Fruit fly (Drosophila melanogaster) whole organism, embryonic: Measurements from ENCODE around the gene CG32462.

ENCODE experiments used
- BtbVII ChIP-seq: fragments of 200-800 bp; sonication (Bioruptor generic); optimal IDR thresholded peaks from 3 replicates; lab custom pipeline; 2017; ENCODE audit warnings: missing biosample characterization, mild to moderate bottlenecking, missing genetic modification characterization
- CG10979 ChIP-seq: fragments of 200-800 bp; sonication (Bioruptor generic); optimal IDR thresholded peaks from 2 replicates; lab custom pipeline; 2018; ENCODE audit warnings: missing biosample characterization, mild to moderate bottlenecking, missing genetic modification characterization, moderate library complexity
- CG11456 ChIP-seq: fragments of 200-800 bp; sonication (Bioruptor generic); IDR thresholded peaks from 3 replicates; pipeline ENCODE4 v1.3.6; 2022; ENCODE audit warnings: missing biosample characterization, missing genetic modification characterization
- CG11695 ChIP-seq: fragments of 200-800 bp; sonication (Bioruptor generic); IDR thresholded peaks from 3 replicates; pipeline ENCODE4 v1.3.6; 2022; ENCODE audit warnings: missing biosample characterization, missing genetic modification characterization
- CG12236 ChIP-seq: fragments of 200-800 bp; sonication (Bioruptor generic); optimal IDR thresholded peaks from 2 replicates; lab custom pipeline; 2016; ENCODE audit warnings: missing biosample characterization, missing genetic modification characterization
- CG15514 ChIP-seq: fragments of 200-800 bp; sonication (Bioruptor generic); optimal IDR thresholded peaks from 3 replicates; lab custom pipeline; 2017; ENCODE audit warnings: missing biosample characterization, missing genetic modification characterization, mild to moderate bottlenecking, moderate library complexity, missing genetic modification reagents
- CG1792 ChIP-seq: fragments of 200-800 bp; sonication (Bioruptor generic); optimal IDR thresholded peaks from 2 replicates; lab custom pipeline; 2016; ENCODE audit warnings: missing biosample characterization, missing genetic modification characterization
- CG30020 ChIP-seq: fragments of 200-800 bp; optimal IDR thresholded peaks from 2 replicates; lab custom pipeline; 2019; ENCODE audit warnings: missing biosample characterization, mild to moderate bottlenecking, missing genetic modification characterization, moderate library complexity
- CG3163 ChIP-seq: fragments of 200-800 bp; sonication (Bioruptor generic); optimal IDR thresholded peaks from 3 replicates; lab custom pipeline; 2016; ENCODE audit warnings: missing biosample characterization, missing genetic modification characterization
- CG32767 ChIP-seq: fragments of 200-800 bp; sonication (Bioruptor generic); IDR thresholded peaks from 2 replicates; pipeline ENCODE4 v1.3.6; 2022; ENCODE audit warnings: missing biosample characterization, missing genetic modification characterization
- CG3407 ChIP-seq: fragments of 200-800 bp; sonication (Bioruptor generic); optimal IDR thresholded peaks from 2 replicates; lab custom pipeline; 2018; ENCODE audit warnings: missing biosample characterization, mild to moderate bottlenecking, missing genetic modification characterization
- CG34224 ChIP-seq: fragments of 200-800 bp; sonication (Bioruptor generic); IDR thresholded peaks from 3 replicates; pipeline ENCODE4 v1.3.6; 2022; ENCODE audit warnings: missing biosample characterization, missing genetic modification characterization; ENCODE audit not compliant: partially characterized antibody
- CG6175 ChIP-seq: fragments of 200-800 bp; sonication (Bioruptor generic); IDR thresholded peaks from 3 replicates; pipeline ENCODE4 v1.3.6; 2022; ENCODE audit warnings: missing biosample characterization, missing genetic modification characterization
- CG6254 ChIP-seq: fragments of 200-800 bp; sonication (Bioruptor generic); optimal IDR thresholded peaks from 3 replicates; lab custom pipeline; 2017; ENCODE audit warnings: mild to moderate bottlenecking, missing biosample characterization, missing genetic modification reagents, missing genetic modification characterization
- CG9932 ChIP-seq: fragments of 200-800 bp; sonication (Bioruptor generic); IDR thresholded peaks from 2 replicates; pipeline ENCODE4 v1.3.6; 2022; ENCODE audit warnings: missing biosample characterization, missing genetic modification characterization
- Camta ChIP-seq: fragments of 200-800 bp; sonication (Bioruptor generic); optimal IDR thresholded peaks from 2 replicates; lab custom pipeline; 2016; ENCODE audit warnings: missing biosample characterization, missing genetic modification characterization
- E2f1 ChIP-seq: fragments of 200-800 bp; sonication (Bioruptor generic); IDR thresholded peaks from 2 replicates; pipeline ENCODE4 v1.3.6; 2022; ENCODE audit warnings: missing biosample characterization, missing genetic modification characterization
- HHEX ChIP-seq: fragments of 200-800 bp; sonication (Bioruptor generic); optimal IDR thresholded peaks from 3 replicates; lab custom pipeline; 2017; ENCODE audit warnings: missing biosample characterization, mild to moderate bottlenecking, missing genetic modification characterization, missing genetic modification reagents
- Hmr ChIP-seq: fragments of 200-800 bp; sonication (Bioruptor generic); optimal IDR thresholded peaks from 3 replicates; lab custom pipeline; 2017; ENCODE audit warnings: mild to moderate bottlenecking, missing biosample characterization, missing genetic modification reagents, missing genetic modification characterization
- MBD-R2 ChIP-seq: fragments of 200-800 bp; sonication (Bioruptor generic); IDR thresholded peaks from 2 replicates; pipeline ENCODE4 v1.3.6; 2022; ENCODE audit warnings: missing biosample characterization, missing genetic modification characterization
- Med ChIP-seq: fragments of 200-800 bp; sonication (Bioruptor generic); peaks from one replicate; lab custom pipeline; 2016; ENCODE audit warnings: missing biosample characterization, missing genetic modification characterization, mild to moderate bottlenecking, inconsistent platforms, moderate library complexity
- Meics ChIP-seq: fragments of 200-800 bp; sonication (Bioruptor generic); optimal IDR thresholded peaks from 2 replicates; lab custom pipeline; 2017; ENCODE audit warnings: missing biosample characterization, mild to moderate bottlenecking, missing genetic modification characterization
- Pdp1 ChIP-seq, 2 experiments: fragments of 200-800 bp; sonication (Bioruptor generic); optimal IDR thresholded peaks; 3 replicates each; lab custom pipeline; 2016; ENCODE audit warnings: missing biosample characterization in 2 of 2, missing genetic modification characterization in 2 of 2, mild to moderate bottlenecking in 1 of 2, moderate library complexity in 1 of 2
- abd-A ChIP-seq: fragments of 200-800 bp; sonication (Bioruptor generic); optimal IDR thresholded peaks from 3 replicates; lab custom pipeline; 2019; ENCODE audit warnings: missing biosample characterization, mild to moderate bottlenecking, missing genetic modification characterization, moderate library complexity
- amos ChIP-seq: fragments of 200-800 bp; sonication (Bioruptor generic); IDR thresholded peaks from 2 replicates; pipeline ENCODE4 v1.3.6; 2022; ENCODE audit warnings: missing biosample characterization, missing genetic modification characterization; ENCODE audit not compliant: partially characterized antibody
- bsh ChIP-seq, 2 experiments: fragments of 200-800 bp; sonication (Bioruptor generic); optimal IDR thresholded peaks; 2 replicates each; lab custom pipeline; 2017 to 2018; ENCODE audit warnings: mild to moderate bottlenecking in 2 of 2, missing biosample characterization in 2 of 2, missing genetic modification characterization in 2 of 2, moderate library complexity in 1 of 2
- corto ChIP-seq: fragments of 200-800 bp; sonication (Bioruptor generic); optimal IDR thresholded peaks from 2 replicates; lab custom pipeline; 2016; ENCODE audit warnings: missing biosample characterization, mild to moderate bottlenecking, missing genetic modification characterization, moderate library complexity
- dan ChIP-seq: fragments of 200-800 bp; sonication (Bioruptor generic); IDR thresholded peaks from 2 replicates; pipeline ENCODE4 v1.3.6; 2022; ENCODE audit warnings: missing biosample characterization, missing genetic modification characterization
- ewg ChIP-seq: fragments of 200-800 bp; sonication (Bioruptor generic); optimal IDR thresholded peaks from 3 replicates; lab custom pipeline; 2017; ENCODE audit warnings: mild to moderate bottlenecking, missing biosample characterization, missing genetic modification reagents, missing genetic modification characterization
- gsb ChIP-seq: fragments of 200-800 bp; sonication (Bioruptor generic); IDR thresholded peaks from 2 replicates; pipeline ENCODE4 v1.3.6; 2022; ENCODE audit warnings: missing biosample characterization, missing genetic modification characterization
- lbe ChIP-seq: fragments of 200-800 bp; sonication (Bioruptor generic); optimal IDR thresholded peaks from 2 replicates; lab custom pipeline; 2016; ENCODE audit warnings: missing biosample characterization, mild to moderate bottlenecking, missing genetic modification characterization
- lmd ChIP-seq: fragments of 200-800 bp; sonication (Bioruptor generic); IDR thresholded peaks from 2 replicates; pipeline ENCODE4 v1.3.6; 2022; ENCODE audit warnings: missing biosample characterization, missing genetic modification characterization
- mirr ChIP-seq: fragments of 200-800 bp; sonication (Bioruptor generic); optimal IDR thresholded peaks from 3 replicates; lab custom pipeline; 2018; ENCODE audit warnings: missing biosample characterization, mild to moderate bottlenecking, missing genetic modification characterization
- nau ChIP-seq: fragments of 200-800 bp; sonication (Bioruptor generic); optimal IDR thresholded peaks from 3 replicates; lab custom pipeline; 2017; ENCODE audit warnings: missing biosample characterization, mild to moderate bottlenecking, missing genetic modification characterization, missing genetic modification reagents
- nerfin-1 ChIP-seq: fragments of 200-800 bp; sonication (Bioruptor generic); optimal IDR thresholded peaks from 3 replicates; lab custom pipeline; 2019; ENCODE audit warnings: missing biosample characterization, mild to moderate bottlenecking, missing genetic modification characterization, moderate library complexity
- ro ChIP-seq: fragments of 200-800 bp; sonication (Bioruptor generic); IDR thresholded peaks from 2 replicates; pipeline ENCODE4 v1.3.6; 2022; ENCODE audit warnings: missing biosample characterization, missing genetic modification characterization
- schlank ChIP-seq: fragments of 200-800 bp; sonication (Bioruptor generic); optimal IDR thresholded peaks from 2 replicates; lab custom pipeline; 2018; ENCODE audit warnings: missing biosample characterization, mild to moderate bottlenecking, missing genetic modification characterization
- seq ChIP-seq: fragments of 200-800 bp; sonication (Bioruptor generic); IDR thresholded peaks from 2 replicates; pipeline ENCODE4 v1.3.6; 2022; ENCODE audit warnings: missing biosample characterization, missing genetic modification characterization
- sim ChIP-seq: fragments of 200-800 bp; sonication (Bioruptor generic); IDR thresholded peaks from 2 replicates; pipeline ENCODE4 v1.3.6; 2022; ENCODE audit warnings: missing biosample characterization, missing genetic modification characterization
- slbo ChIP-seq: fragments of 200-800 bp; sonication (Bioruptor generic); IDR thresholded peaks from 2 replicates; pipeline ENCODE4 v1.3.6; 2022; ENCODE audit warnings: missing biosample characterization, missing genetic modification characterization
- sna ChIP-seq: fragments of 200-800 bp; sonication (Bioruptor generic); IDR thresholded peaks from 2 replicates; pipeline ENCODE4 v1.3.6; 2022; ENCODE audit warnings: missing biosample characterization, missing genetic modification characterization; ENCODE audit not compliant: partially characterized antibody
- so ChIP-seq: fragments of 200-800 bp; sonication (Bioruptor generic); IDR thresholded peaks from 3 replicates; pipeline ENCODE4 v1.3.6; 2022; ENCODE audit warnings: missing biosample characterization, missing genetic modification characterization
- sqz ChIP-seq: fragments of 200-800 bp; sonication (Bioruptor generic); optimal IDR thresholded peaks from 3 replicates; lab custom pipeline; 2018; ENCODE audit warnings: missing biosample characterization, mild to moderate bottlenecking, missing genetic modification characterization
- vnd ChIP-seq: fragments of 200-800 bp; sonication (Bioruptor generic); IDR thresholded peaks from 3 replicates; pipeline ENCODE4 v1.3.6; 2022; ENCODE audit warnings: missing biosample characterization, missing genetic modification characterization; ENCODE audit not compliant: partially characterized antibody
- zfh2 ChIP-seq: fragments of 200-800 bp; sonication (Bioruptor generic); optimal IDR thresholded peaks from 2 replicates; lab custom pipeline; 2016; ENCODE audit warnings: missing biosample characterization, missing genetic modification characterization

Gene CG32462

dm6 chr3L:22836768-22837167, 16.5 kb downstream of the CG32462 start, which contains the start of the genes CG11226 and CG45428:
TSS of gene CG11226 (plus strand) at chr3L:22837068.
TSS of gene CG45428 (minus strand) at chr3L:22837070.
- TF ChIP-seq dan: no peak
- TF ChIP-seq CG1792 (GFP tag; lab: Kevin White, UChicago): no peak

- TF ChIP-seq BtbVII (GFP tag; lab: Kevin White, UChicago) (peak; percentile 25), gsb (GFP tag; lab: Robert Waterston, UW) (0 out of 2 replicates have a peak, but pooled peaks have one; percentile 19), HHEX (GFP tag; lab: Kevin White, UChicago) (peak; percentile 1), amos (peak; percentile 27; the same call in 1 of the 2 replicates), lmd (GFP tag; lab: Robert Waterston, UW) (no peak), ro (no peak), CG11695 (GFP tag; lab: Robert Waterston, UW) (0 out of 3 replicates have a peak, but pooled peaks have one; percentile 8), Hmr (peak; percentile 60), lbe (GFP tag; lab: Kevin White, UChicago) (peak; percentile 43), bsh (GFP tag; optimal IDR thresholded peaks at IDR 0.05; lab: Kevin White, UChicago) (peak in 1 of 2 experiments; percentile 63), nau (GFP tag; lab: Kevin White, UChicago) (peak; percentile 25), so (GFP tag; lab: Robert Waterston, UW) (peak; percentile 24; the same call in 1 of the 3 replicates), mirr (GFP tag; lab: Kevin White, UChicago) (peak; percentile 49), CG15514 (GFP tag; lab: Kevin White, UChicago) (peak; percentile 25), zfh2 (GFP tag; lab: Kevin White, UChicago) (peak; percentile 11), abd-A (tag; lab: Kevin White, UChicago) (peak; percentile 83), CG3163 (peak; percentile 27), sqz (GFP tag; lab: Kevin White, UChicago) (peak; percentile 26), CG10979 (tag; lab: Kevin White, UChicago) (no peak), CG12236 (no peak), MBD-R2 (GFP tag; lab: Robert Waterston, UW) (0 out of 2 replicates have a peak, but pooled peaks have one; percentile 6), corto (GFP tag; lab: Kevin White, UChicago) (peak; percentile 63), ewg (GFP tag; lab: Kevin White, UChicago) (peak; percentile 27), CG6254 (peak; percentile 19), CG30020 (tag; lab: Kevin White, UChicago) (no peak), nerfin-1 (tag; lab: Kevin White, UChicago) (peak; percentile 36), seq (GFP tag; lab: Robert Waterston, UW) (peak; percentile 44; the same call in 1 of the 2 replicates), Med (GFP tag; lab: Kevin White, UChicago) (peak; percentile 77), sna (GFP tag; lab: Robert Waterston, UW) (peak; percentile 65), Pdp1 (GFP tag; optimal IDR thresholded peaks at IDR 0.05; lab: Kevin White, UChicago) (peak in 1 of 2 experiments; percentile 11), CG6175 (peak; percentile 79; the same call in 2 of the 3 replicates), E2f1 (GFP tag; lab: Robert Waterston, UW) (no peak), slbo (GFP tag; lab: Robert Waterston, UW) (peak; percentile 23; the same call in 1 of the 2 replicates), CG32767 (GFP tag; lab: Robert Waterston, UW) (peak; percentile 59; the same call in 1 of the 2 replicates), CG11456 (0 out of 3 replicates have a peak, but pooled peaks have one; percentile 14), vnd (GFP tag; lab: Robert Waterston, UW) (no peak), Meics (GFP tag; lab: Kevin White, UChicago) (peak; percentile 4), schlank (tag; lab: Kevin White, UChicago) (no peak), sim (GFP tag; lab: Robert Waterston, UW) (no peak), CG9932 (GFP tag; lab: Robert Waterston, UW) (peak; percentile 5; the same call in 1 of the 2 replicates), Camta (GFP tag; lab: Kevin White, UChicago) (no peak), CG34224 (peak; percentile 66; the same call in 1 of the 3 replicates), CG3407 (GFP tag; lab: Kevin White, UChicago) (peak; percentile 49)
These were observed 18.0 kb downstream of the CG32462 start, which contains the start of gene jim for dm6 chr3L:22835144-22835964. TSS of gene jim (minus strand) at chr3L:22835194.
